Worm (Caenorhabditis elegans): ENCODE measurements around the gene T23F6.3.

DNA sequence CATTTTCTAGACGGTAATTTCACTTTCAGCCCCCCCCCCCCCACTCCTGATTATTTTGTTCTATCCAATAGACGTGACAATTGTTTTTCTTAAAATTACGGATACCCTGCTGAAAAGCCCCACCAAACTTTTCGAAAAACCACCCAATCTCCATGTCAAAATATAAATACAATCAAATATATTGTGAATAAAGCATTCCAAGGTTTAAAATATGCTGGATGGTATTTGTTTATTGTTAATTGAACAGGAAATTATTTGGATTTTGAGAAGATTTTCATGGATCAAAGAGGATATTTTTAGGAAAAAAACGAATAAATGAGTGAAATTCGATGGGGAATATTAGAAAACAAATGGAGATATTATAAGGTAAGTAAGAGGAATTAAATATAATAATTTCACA lies 20.7 kb downstream of the T23F6.3 start, which contains the start of gene C27D8.4:
- TF ChIP-seq elt-2 (tag; optimal IDR thresholded peaks at IDR 0.05) (no peak), fkh-6 (tag; optimal IDR thresholded peaks at IDR 0.05) (no peak), syd-9 (tag; optimal IDR thresholded peaks at IDR 0.05) (no peak), ama-1 (optimal IDR thresholded peaks at IDR 0.05) (no peak)
